Fruit fly (Drosophila melanogaster) whole organism, embryonic: ENCODE data around the gene Cht5.
A peak's percentile ranks its signal among the peaks of the same experiment; 100 is the strongest.

Source experiments
- CG10209 ChIP-seq: fragments of 200-800 bp; sonication (Bioruptor generic); optimal IDR thresholded peaks from 3 replicates; lab custom pipeline; 2017; ENCODE audit warnings: missing biosample characterization, mild to moderate bottlenecking, missing genetic modification characterization, missing genetic modification reagents
- CG10274 ChIP-seq: fragments of 200-800 bp; sonication (Bioruptor generic); optimal IDR thresholded peaks from 3 replicates; lab custom pipeline; 2017; ENCODE audit warnings: missing biosample characterization, mild to moderate bottlenecking, missing genetic modification characterization
- CG10543 ChIP-seq: fragments of 200-800 bp; sonication (Bioruptor generic); optimal IDR thresholded peaks from 3 replicates; lab custom pipeline; 2017; ENCODE audit warnings: missing biosample characterization, mild to moderate bottlenecking, missing genetic modification characterization, moderate library complexity
- CG11696 ChIP-seq: fragments of 200-800 bp; sonication (Bioruptor generic); IDR thresholded peaks from 2 replicates; pipeline ENCODE4 v1.3.6; 2022; ENCODE audit warnings: missing biosample characterization, missing genetic modification characterization
- CG13287 ChIP-seq: fragments of 200-800 bp; sonication (Bioruptor generic); IDR thresholded peaks from 2 replicates; pipeline ENCODE4 v1.3.6; 2022; ENCODE audit warnings: missing biosample characterization, missing genetic modification characterization; ENCODE audit not compliant: partially characterized antibody
- CG14860 ChIP-seq: fragments of 200-800 bp; sonication (Bioruptor generic); IDR thresholded peaks from 3 replicates; pipeline ENCODE4 v1.3.6; 2022; ENCODE audit warnings: missing biosample characterization, missing genetic modification characterization; ENCODE audit not compliant: partially characterized antibody
- CG16813 ChIP-seq: fragments of 200-800 bp; sonication (Bioruptor generic); IDR thresholded peaks from 3 replicates; pipeline ENCODE4 v1.3.6; 2022; ENCODE audit warnings: missing biosample characterization, missing genetic modification characterization; ENCODE audit not compliant: partially characterized antibody
- CG17359 ChIP-seq: fragments of 200-800 bp; sonication (Bioruptor generic); optimal IDR thresholded peaks from 3 replicates; lab custom pipeline; 2018; ENCODE audit warnings: missing biosample characterization, mild to moderate bottlenecking, missing genetic modification characterization, moderate library complexity
- CG1792 ChIP-seq: fragments of 200-800 bp; sonication (Bioruptor generic); optimal IDR thresholded peaks from 2 replicates; lab custom pipeline; 2016; ENCODE audit warnings: missing biosample characterization, missing genetic modification characterization
- CG2202 ChIP-seq: fragments of 200-800 bp; sonication (Bioruptor generic); optimal IDR thresholded peaks from 2 replicates; lab custom pipeline; 2018; ENCODE audit warnings: missing biosample characterization, mild to moderate bottlenecking, missing genetic modification characterization
- CG2678 ChIP-seq: fragments of 200-800 bp; sonication (Bioruptor generic); optimal IDR thresholded peaks from 3 replicates; lab custom pipeline; 2019; ENCODE audit warnings: missing biosample characterization, mild to moderate bottlenecking, missing genetic modification characterization, moderate library complexity
- CG2875 ChIP-seq: fragments of 200-800 bp; sonication (Bioruptor generic); optimal IDR thresholded peaks from 2 replicates; lab custom pipeline; 2017; ENCODE audit warnings: missing biosample characterization, mild to moderate bottlenecking, missing genetic modification characterization, missing genetic modification reagents
- CG30431 ChIP-seq: fragments of 200-800 bp; sonication (Bioruptor generic); optimal IDR thresholded peaks from 2 replicates; lab custom pipeline; 2017; ENCODE audit warnings: missing biosample characterization, missing genetic modification characterization
- CG3065 ChIP-seq: fragments of 200-800 bp; sonication (Bioruptor generic); optimal IDR thresholded peaks from 2 replicates; lab custom pipeline; 2016; ENCODE audit warnings: missing biosample characterization, missing genetic modification characterization
- CG32772 ChIP-seq: fragments of 200-800 bp; sonication (Bioruptor generic); IDR thresholded peaks from 2 replicates; pipeline ENCODE4 v1.3.6; 2022; ENCODE audit warnings: missing biosample characterization, missing genetic modification characterization
- CG34422 ChIP-seq: fragments of 200-800 bp; sonication (Bioruptor generic); IDR thresholded peaks from 3 replicates; pipeline ENCODE4 v1.3.6; 2022; ENCODE audit warnings: missing biosample characterization, missing genetic modification characterization
- CG42726 ChIP-seq: fragments of 200-800 bp; sonication (Bioruptor generic); IDR thresholded peaks from 2 replicates; pipeline ENCODE4 v1.3.6; 2022; ENCODE audit warnings: missing biosample characterization, missing genetic modification characterization; ENCODE audit not compliant: partially characterized antibody
- CG6175 ChIP-seq: fragments of 200-800 bp; sonication (Bioruptor generic); IDR thresholded peaks from 3 replicates; pipeline ENCODE4 v1.3.6; 2022; ENCODE audit warnings: missing biosample characterization, missing genetic modification characterization
- CG6254 ChIP-seq: fragments of 200-800 bp; sonication (Bioruptor generic); optimal IDR thresholded peaks from 3 replicates; lab custom pipeline; 2017; ENCODE audit warnings: mild to moderate bottlenecking, missing biosample characterization, missing genetic modification reagents, missing genetic modification characterization
- CG8944 ChIP-seq: fragments of 200-800 bp; sonication (Bioruptor generic); optimal IDR thresholded peaks from 3 replicates; lab custom pipeline; 2016; ENCODE audit warnings: missing biosample characterization, missing genetic modification characterization
- Chrac-16 ChIP-seq: fragments of 200-800 bp; sonication (Bioruptor generic); optimal IDR thresholded peaks from 3 replicates; lab custom pipeline; 2016; ENCODE audit warnings: missing biosample characterization, missing genetic modification characterization
- Deaf1 ChIP-seq: fragments of 200-800 bp; optimal IDR thresholded peaks from 3 replicates; lab custom pipeline; 2019; ENCODE audit warnings: missing biosample characterization, mild to moderate bottlenecking, missing genetic modification characterization, moderate library complexity
- Doc3 ChIP-seq: fragments of 200-800 bp; sonication (Bioruptor generic); IDR thresholded peaks from 3 replicates; pipeline ENCODE4 v1.3.6; 2022; ENCODE audit warnings: missing biosample characterization, missing genetic modification characterization; ENCODE audit not compliant: partially characterized antibody
- Drgx ChIP-seq: fragments of 200-800 bp; sonication (Bioruptor generic); IDR thresholded peaks from 2 replicates; pipeline ENCODE4 v1.3.6; 2022; ENCODE audit warnings: missing biosample characterization, missing genetic modification characterization
- ERR ChIP-seq: fragments of 200-800 bp; sonication (Bioruptor generic); optimal IDR thresholded peaks from 2 replicates; lab custom pipeline; 2016; ENCODE audit warnings: missing biosample characterization, missing genetic modification characterization
- Fer3 ChIP-seq: fragments of 200-800 bp; sonication (Bioruptor generic); optimal IDR thresholded peaks from 2 replicates; lab custom pipeline; 2018; ENCODE audit warnings: missing biosample characterization, mild to moderate bottlenecking, missing genetic modification characterization, moderate library complexity
- GATAe ChIP-seq: fragments of 200-800 bp; sonication (Bioruptor generic); conservative IDR thresholded peaks from 2 replicates; pipeline ENCODE4 v1.3.6; 2022; ENCODE audit warnings: missing biosample characterization, missing genetic modification characterization
- HLHmδ ChIP-seq: fragments of 200-800 bp; sonication (Bioruptor generic); optimal IDR thresholded peaks from 2 replicates; lab custom pipeline; 2018; ENCODE audit warnings: missing biosample characterization, mild to moderate bottlenecking, missing genetic modification characterization, moderate library complexity
- Med ChIP-seq: fragments of 200-800 bp; sonication (Bioruptor generic); peaks from one replicate; lab custom pipeline; 2016; ENCODE audit warnings: missing biosample characterization, missing genetic modification characterization, mild to moderate bottlenecking, inconsistent platforms, moderate library complexity
- Pdp1 ChIP-seq, 2 experiments: fragments of 200-800 bp; sonication (Bioruptor generic); optimal IDR thresholded peaks; 3 replicates each; lab custom pipeline; 2016; ENCODE audit warnings: missing biosample characterization in 2 of 2, missing genetic modification characterization in 2 of 2, mild to moderate bottlenecking in 1 of 2, moderate library complexity in 1 of 2
- Ssrp ChIP-seq: fragments of 200-800 bp; sonication (Bioruptor generic); optimal IDR thresholded peaks from 2 replicates; lab custom pipeline; 2018; ENCODE audit warnings: missing biosample characterization, mild to moderate bottlenecking, missing genetic modification characterization, moderate library complexity
- Tbp ChIP-seq: fragments of >200 bp; optimal IDR thresholded peaks from 2 replicates; lab custom pipeline; 2018; ENCODE audit warnings: missing biosample characterization, missing genetic modification characterization
- Xrp1 ChIP-seq: fragments of 200-800 bp; sonication (Bioruptor generic); IDR thresholded peaks from 2 replicates; pipeline ENCODE4 v1.3.6; 2022; ENCODE audit warnings: missing biosample characterization, missing genetic modification characterization
- abd-A ChIP-seq: fragments of 200-800 bp; sonication (Bioruptor generic); optimal IDR thresholded peaks from 3 replicates; lab custom pipeline; 2019; ENCODE audit warnings: missing biosample characterization, mild to moderate bottlenecking, missing genetic modification characterization, moderate library complexity
- ase ChIP-seq: fragments of 200-800 bp; sonication (Bioruptor generic); IDR thresholded peaks from 3 replicates; pipeline ENCODE4 v1.3.6; 2022; ENCODE audit warnings: missing biosample characterization, missing genetic modification characterization
- cato ChIP-seq: fragments of 200-800 bp; sonication (Bioruptor generic); optimal IDR thresholded peaks from 2 replicates; lab custom pipeline; 2016; ENCODE audit warnings: missing biosample characterization, missing genetic modification characterization, borderline replicate concordance
- ci ChIP-seq: fragments of 200-800 bp; sonication (Bioruptor generic); IDR thresholded peaks from 3 replicates; pipeline ENCODE4 v1.3.6; 2022; ENCODE audit warnings: missing biosample characterization, missing genetic modification characterization
- crc ChIP-seq: fragments of 200-800 bp; sonication (Bioruptor generic); optimal IDR thresholded peaks from 2 replicates; lab custom pipeline; 2016; ENCODE audit warnings: missing biosample characterization, missing genetic modification characterization
- dmrt11E ChIP-seq: fragments of 200-800 bp; sonication (Bioruptor generic); optimal IDR thresholded peaks from 3 replicates; lab custom pipeline; 2018; ENCODE audit warnings: missing biosample characterization, mild to moderate bottlenecking, missing genetic modification characterization, moderate library complexity
- gem ChIP-seq: fragments of 200-800 bp; sonication (Bioruptor generic); optimal IDR thresholded peaks from 2 replicates; lab custom pipeline; 2019; ENCODE audit warnings: missing biosample characterization, mild to moderate bottlenecking, missing genetic modification characterization, moderate library complexity
- gsb ChIP-seq: fragments of 200-800 bp; sonication (Bioruptor generic); IDR thresholded peaks from 2 replicates; pipeline ENCODE4 v1.3.6; 2022; ENCODE audit warnings: missing biosample characterization, missing genetic modification characterization
- hbn ChIP-seq: fragments of 200-800 bp; sonication (Bioruptor generic); IDR thresholded peaks from 2 replicates; pipeline ENCODE4 v1.3.6; 2022; ENCODE audit warnings: missing biosample characterization, missing genetic modification characterization; ENCODE audit not compliant: partially characterized antibody
- lab ChIP-seq: fragments of 200-800 bp; sonication (Bioruptor generic); optimal IDR thresholded peaks from 3 replicates; lab custom pipeline; 2017; ENCODE audit warnings: missing biosample characterization, missing genetic modification characterization, mild to moderate bottlenecking, moderate library complexity, missing genetic modification reagents
- lilli ChIP-seq: fragments of 200-800 bp; sonication (Bioruptor generic); optimal IDR thresholded peaks from 3 replicates; lab custom pipeline; 2016; ENCODE audit warnings: missing biosample characterization, missing genetic modification characterization
- mld ChIP-seq: fragments of 200-800 bp; sonication (Bioruptor generic); IDR thresholded peaks from 3 replicates; pipeline ENCODE4 v1.3.6; 2022; ENCODE audit warnings: missing biosample characterization, missing genetic modification characterization; ENCODE audit not compliant: partially characterized antibody
- sd ChIP-seq: fragments of 200-800 bp; sonication (Bioruptor generic); optimal IDR thresholded peaks from 3 replicates; lab custom pipeline; 2018; ENCODE audit warnings: missing biosample characterization, mild to moderate bottlenecking, missing genetic modification characterization, moderate library complexity
- sisA ChIP-seq: fragments of 200-800 bp; sonication (Bioruptor generic); IDR thresholded peaks from 2 replicates; pipeline ENCODE4 v1.3.6; 2022; ENCODE audit warnings: missing biosample characterization, missing genetic modification characterization
- slbo ChIP-seq: fragments of 200-800 bp; sonication (Bioruptor generic); IDR thresholded peaks from 2 replicates; pipeline ENCODE4 v1.3.6; 2022; ENCODE audit warnings: missing biosample characterization, missing genetic modification characterization
- tio ChIP-seq: fragments of 200-800 bp; sonication (Bioruptor generic); optimal IDR thresholded peaks from 2 replicates; lab custom pipeline; 2017; ENCODE audit warnings: missing biosample characterization, missing genetic modification characterization, inconsistent platforms
- twi ChIP-seq: fragments of 200-800 bp; optimal IDR thresholded peaks from 2 replicates; lab custom pipeline; 2019; ENCODE audit warnings: missing biosample characterization, mild to moderate bottlenecking, missing genetic modification characterization, moderate library complexity

Gene Cht5

dm6 chr3R:13819037-13819436 lies 51.7 kb downstream of the Cht5 start (continued):
- TF ChIP-seq Deaf1 = no peak
- no peak for TF ChIP-seq ase (GFP tag; lab: Robert Waterston, UW)
- TF ChIP-seq CG17359 (tag; lab: Kevin White, UChicago) = no peak
- no peak for TF ChIP-seq CG42726
- no peak for TF ChIP-seq CG8944 (GFP tag; lab: Kevin White, UChicago)
- no peak for TF ChIP-seq HLHmδ (GFP tag; lab: Kevin White, UChicago)
- no peak for TF ChIP-seq CG1792 (GFP tag; lab: Kevin White, UChicago)
- no peak for TF ChIP-seq CG30431 (GFP tag; lab: Kevin White, UChicago)
- no peak for TF ChIP-seq Tbp (GFP tag; lab: Kevin White, UChicago)
- 0 out of 3 replicates have a peak, but pooled peaks have one; percentile 26 for TF ChIP-seq ci
- TF ChIP-seq lilli = no peak
- TF ChIP-seq CG13287 (GFP tag; lab: Robert Waterston, UW) = no peak
- no peak for TF ChIP-seq Chrac-16
- no peak for TF ChIP-seq twi (tag; lab: Kevin White, UChicago)
- no peak for TF ChIP-seq CG32772 (GFP tag; lab: Robert Waterston, UW)
- TF ChIP-seq Med = peak; percentile 37
- TF ChIP-seq Pdp1 (GFP tag; optimal IDR thresholded peaks at IDR 0.05; lab: Kevin White, UChicago) = peak in 1 of 2 experiments; percentile 60
- no peak for TF ChIP-seq CG2875 (GFP tag; lab: Kevin White, UChicago)
- TF ChIP-seq CG16813 (GFP tag; lab: Robert Waterston, UW) = no peak
- TF ChIP-seq CG6254 = no peak
- TF ChIP-seq abd-A = no peak
- no peak for TF ChIP-seq hbn (GFP tag; lab: Robert Waterston, UW)
- TF ChIP-seq Xrp1 = no peak
- TF ChIP-seq dmrt11E (tag; lab: Kevin White, UChicago) = no peak
- no peak for TF ChIP-seq sisA (GFP tag; lab: Robert Waterston, UW)
- TF ChIP-seq Doc3 = no peak
- TF ChIP-seq CG11696 = no peak
- no peak for TF ChIP-seq Fer3 (tag; lab: Kevin White, UChicago)
- TF ChIP-seq cato (GFP tag; lab: Kevin White, UChicago) = no peak
- peak; percentile 55 for TF ChIP-seq lab (GFP tag; lab: Kevin White, UChicago)
- no peak for TF ChIP-seq CG2202
- no peak for TF ChIP-seq CG14860 (GFP tag; lab: Robert Waterston, UW)
- TF ChIP-seq GATAe = no peak
- no peak for TF ChIP-seq sd (tag; lab: Kevin White, UChicago)
- TF ChIP-seq CG34422 (GFP tag; lab: Robert Waterston, UW) = no peak
- TF ChIP-seq crc (GFP tag; lab: Kevin White, UChicago) = no peak
- TF ChIP-seq tio (GFP tag; lab: Kevin White, UChicago) = peak; percentile 14
- TF ChIP-seq CG3065 (GFP tag; lab: Kevin White, UChicago) = no peak
- TF ChIP-seq mld (GFP tag; lab: Robert Waterston, UW) = no peak
- TF ChIP-seq gsb (GFP tag; lab: Robert Waterston, UW) = no peak
- TF ChIP-seq CG6175 (GFP tag; lab: Robert Waterston, UW) = no peak
- TF ChIP-seq Ssrp (tag; lab: Kevin White, UChicago) = no peak
- no peak for TF ChIP-seq CG10274
- TF ChIP-seq CG10209 (GFP tag; lab: Kevin White, UChicago) = peak; percentile 0
- peak; percentile 18 for TF ChIP-seq CG10543 (GFP tag; lab: Kevin White, UChicago)
- no peak for TF ChIP-seq CG2678
- TF ChIP-seq Drgx (GFP tag; lab: Robert Waterston, UW) = 0 out of 2 replicates have a peak, but pooled peaks have one; percentile 20
- TF ChIP-seq ERR (GFP tag; lab: Kevin White, UChicago) = no peak
- TF ChIP-seq gem = no peak
- 0 out of 2 replicates have a peak, but pooled peaks have one; percentile 26 for TF ChIP-seq slbo (GFP tag; lab: Robert Waterston, UW)
